Fruit fly (Drosophila melanogaster): ENCODE results near the gene RfC4.

dm6 chr3L:4096546-4096945, 39.3 kb downstream of the RfC4 start:
- TF ChIP-seq CG12605 (GFP tag; IDR thresholded peaks at IDR 0.05) (no peak), CG13204 (GFP tag; optimal IDR thresholded peaks at IDR 0.05) (no peak), Snoo (tag; optimal IDR thresholded peaks at IDR 0.05) (no peak), CG9948 (tag; optimal IDR thresholded peaks at IDR 0.05) (no peak), CG8301 (tag; optimal IDR thresholded peaks at IDR 0.05) (no peak), CG32121 (GFP tag; IDR thresholded peaks at IDR 0.05) (no peak), Pif1A (GFP tag; optimal IDR thresholded peaks at IDR 0.05) (no peak), gl (tag; optimal IDR thresholded peaks at IDR 0.05) (no peak), CG17806 (tag; optimal IDR thresholded peaks at IDR 0.05) (no peak), CG15710 (tag; optimal IDR thresholded peaks at IDR 0.05) (no peak)
